Fruit fly (Drosophila melanogaster): ENCODE measurements around the gene CG32432.

DNA sequence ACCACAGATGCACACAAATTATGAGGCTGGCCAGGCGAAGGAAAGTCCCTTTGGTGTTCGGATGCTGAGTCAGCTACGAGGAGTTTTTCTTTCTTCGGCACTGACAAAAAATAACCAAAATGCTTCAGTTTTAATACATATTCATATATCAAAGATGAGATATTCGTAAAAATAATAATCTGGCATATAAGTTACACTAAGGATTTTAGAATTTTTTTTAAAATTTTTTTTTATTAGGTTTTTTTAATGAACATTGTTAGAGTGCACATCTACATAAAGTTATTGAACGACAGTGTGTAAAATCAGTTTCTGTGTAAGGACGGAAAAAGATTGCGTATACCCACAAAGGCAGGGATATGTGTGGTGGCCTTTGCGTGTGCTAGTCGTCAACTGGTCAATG is 22.0 kb upstream of the CG32432 start:
- TF ChIP-seq Hr39 (GFP tag; optimal IDR thresholded peaks at IDR 0.05) (no peak), CG8632 (GFP tag; optimal IDR thresholded peaks at IDR 0.05) (no peak), CG16779 (tag; optimal IDR thresholded peaks at IDR 0.05) (no peak), Eip78C (GFP tag) (peak; percentile 60), Hr4 (GFP tag; optimal IDR thresholded peaks at IDR 0.05) (no peak), acj6 (GFP tag; optimal IDR thresholded peaks at IDR 0.05) (no peak), Blimp-1 (GFP tag; optimal IDR thresholded peaks at IDR 0.05) (no peak)

Measured in whole organism, prepupa.